Fruit fly (Drosophila melanogaster) whole organism, wandering third instar larva: Measurements from ENCODE around the gene CG34164.

Source experiments
- Abd-B ChIP-seq: fragments of >200 bp; optimal IDR thresholded peaks from 2 replicates; lab custom pipeline; 2017; ENCODE audit warnings: missing biosample characterization, missing genetic modification characterization
- CG32264 ChIP-seq: fragments of 200-800 bp; sonication (Bioruptor generic); optimal IDR thresholded peaks from 2 replicates; lab custom pipeline; 2016; ENCODE audit warnings: missing biosample characterization, missing genetic modification characterization
- CG9705 ChIP-seq: fragments of 200-800 bp; sonication (Bioruptor generic); optimal IDR thresholded peaks from 2 replicates; lab custom pipeline; 2018; ENCODE audit warnings: missing biosample characterization, mild to moderate bottlenecking, missing genetic modification characterization
- CrebA ChIP-seq: fragments of 200-800 bp; sonication (Bioruptor generic); optimal IDR thresholded peaks from 2 replicates; lab custom pipeline; 2016; ENCODE audit warnings: missing biosample characterization, mild to moderate bottlenecking, missing genetic modification characterization, borderline replicate concordance
- Dfd ChIP-seq: fragments of >200 bp; optimal IDR thresholded peaks from 2 replicates; lab custom pipeline; 2017; ENCODE audit warnings: missing biosample characterization, missing genetic modification characterization
- Dif ChIP-seq: fragments of 200-275, 200-300 bp; sonication (Bioruptor generic); optimal IDR thresholded peaks from 2 replicates; lab custom pipeline; 2018; ENCODE audit warnings: missing biosample characterization, missing genetic modification characterization; ENCODE audit not compliant: partially characterized antibody
- GATAd ChIP-seq: sonication (Bioruptor generic); optimal IDR thresholded peaks from 2 replicates; lab custom pipeline; 2016; ENCODE audit warnings: missing biosample characterization, missing genetic modification characterization
- HLH106 ChIP-seq: fragments of 200-800 bp; optimal IDR thresholded peaks from 3 replicates; lab custom pipeline; 2019; ENCODE audit warnings: missing biosample characterization, mild to moderate bottlenecking, missing genetic modification characterization, moderate library complexity
- Hnf4 ChIP-seq: fragments of 200-800 bp; sonication (Bioruptor generic); optimal IDR thresholded peaks from 2 replicates; lab custom pipeline; 2016; ENCODE audit warnings: missing biosample characterization, mild to moderate bottlenecking, missing genetic modification characterization
- Hr78 ChIP-seq: fragments of >200 bp; optimal IDR thresholded peaks from 2 replicates; lab custom pipeline; 2017; ENCODE audit warnings: missing biosample characterization, missing genetic modification characterization
- Hr83 ChIP-seq: fragments of 200-300 bp; sonication (Bioruptor generic); optimal IDR thresholded peaks from 2 replicates; lab custom pipeline; 2016; ENCODE audit warnings: missing biosample characterization, mild to moderate bottlenecking, missing genetic modification characterization, moderate library complexity; ENCODE audit not compliant: poor library complexity, severe bottlenecking
- Jra ChIP-seq: sonication (Bioruptor generic); optimal IDR thresholded peaks from 2 replicates; lab custom pipeline; 2016; ENCODE audit warnings: missing biosample characterization, missing genetic modification characterization
- Mio ChIP-seq: sonication (Bioruptor generic); optimal IDR thresholded peaks from 2 replicates; lab custom pipeline; 2016; ENCODE audit warnings: missing biosample characterization, missing genetic modification characterization
- Myc ChIP-seq: fragments of >200 bp; optimal IDR thresholded peaks from 2 replicates; lab custom pipeline; 2017
- N ChIP-seq: fragments of >200 bp; optimal IDR thresholded peaks from 2 replicates; lab custom pipeline; 2018; ENCODE audit warnings: missing biosample characterization, missing external identifiers, missing genetic modification characterization
- OdsH ChIP-seq: fragments of 200-800 bp; sonication (Bioruptor generic); optimal IDR thresholded peaks from 2 replicates; lab custom pipeline; 2016; ENCODE audit warnings: missing biosample characterization, mild to moderate bottlenecking, missing genetic modification characterization
- Rel ChIP-seq, 2 experiments: fragments of 200-800 bp; sonication (Bioruptor generic) in 1 of 2; optimal IDR thresholded peaks; 2 replicates in 1 of 2; 3 replicates in 1 of 2; lab custom pipeline; 2016 to 2019; ENCODE audit warnings: mild to moderate bottlenecking in 2 of 2, missing biosample characterization in 2 of 2, missing genetic modification characterization in 2 of 2, moderate library complexity in 1 of 2
- Sp1 ChIP-seq: fragments of 200-800 bp; sonication (Bioruptor generic); optimal IDR thresholded peaks from 3 replicates; lab custom pipeline; 2019; ENCODE audit warnings: missing biosample characterization, mild to moderate bottlenecking, missing genetic modification characterization, moderate library complexity
- Vsx2 ChIP-seq: fragments of 200-300, 225-300 bp; sonication (Bioruptor generic); optimal IDR thresholded peaks from 2 replicates; lab custom pipeline; 2018; ENCODE audit warnings: missing biosample characterization, missing genetic modification characterization; ENCODE audit not compliant: partially characterized antibody
- br ChIP-seq: fragments of 200-800 bp; sonication (Bioruptor generic); optimal IDR thresholded peaks from 2 replicates; lab custom pipeline; 2016; ENCODE audit warnings: missing biosample characterization, missing genetic modification characterization
- brk ChIP-seq: fragments of 200-800 bp; sonication (Bioruptor generic); optimal IDR thresholded peaks from 2 replicates; lab custom pipeline; 2016; ENCODE audit warnings: missing biosample characterization, mild to moderate bottlenecking, missing genetic modification characterization
- dl ChIP-seq, 2 experiments: fragments of 175-275, 200-275 bp in 1 of 2; fragments of 200-275 bp in 1 of 2; sonication (Bioruptor generic); optimal IDR thresholded peaks; lab custom pipeline; 2018; ENCODE audit warnings: mild to moderate bottlenecking in 2 of 2, missing biosample characterization in 2 of 2, missing genetic modification characterization in 2 of 2, moderate library complexity in 2 of 2; ENCODE audit not compliant: partially characterized antibody in 2 of 2, insufficient read depth in 1 of 2
- dmrt93B ChIP-seq: fragments of 200-800 bp; sonication (Bioruptor generic); optimal IDR thresholded peaks from 2 replicates; lab custom pipeline; 2018; ENCODE audit warnings: missing biosample characterization, mild to moderate bottlenecking, missing genetic modification characterization
- dsf ChIP-seq: sonication (Bioruptor generic); optimal IDR thresholded peaks from 2 replicates; lab custom pipeline; 2016; ENCODE audit warnings: missing biosample characterization, missing genetic modification characterization, borderline replicate concordance
- ey ChIP-seq: fragments of 200-800 bp; sonication (Bioruptor generic); optimal IDR thresholded peaks from 2 replicates; lab custom pipeline; 2016; ENCODE audit warnings: missing biosample characterization, missing genetic modification characterization
- foxo ChIP-seq, 2 experiments: fragments of 200-800 bp; sonication (Bioruptor generic); optimal IDR thresholded peaks; 2 replicates in 1 of 2; 3 replicates in 1 of 2; lab custom pipeline; 2016 to 2017; ENCODE audit warnings: missing biosample characterization in 2 of 2, missing genetic modification characterization in 2 of 2
- fru ChIP-seq: fragments of 200-800 bp; sonication (Bioruptor generic); optimal IDR thresholded peaks from 3 replicates; lab custom pipeline; 2016; ENCODE audit warnings: missing biosample characterization, mild to moderate bottlenecking, missing genetic modification characterization
- h ChIP-seq: fragments of 200-800 bp; sonication (Bioruptor generic); optimal IDR thresholded peaks from 3 replicates; lab custom pipeline; 2016; ENCODE audit warnings: missing biosample characterization, mild to moderate bottlenecking, missing genetic modification characterization
- jim ChIP-seq: fragments of 175-275, 200-325 bp; sonication (Bioruptor generic); optimal IDR thresholded peaks from 2 replicates; lab custom pipeline; 2016; ENCODE audit warnings: missing biosample characterization, mild to moderate bottlenecking, missing genetic modification characterization
- lola ChIP-seq: fragments of >200 bp; optimal IDR thresholded peaks from 2 replicates; lab custom pipeline; 2017; ENCODE audit warnings: missing biosample characterization, missing genetic modification characterization
- pan ChIP-seq: fragments of >200 bp; optimal IDR thresholded peaks from 2 replicates; lab custom pipeline; 2017
- psq ChIP-seq: fragments of 200-800 bp; sonication (Bioruptor generic); optimal IDR thresholded peaks from 3 replicates; lab custom pipeline; 2017; ENCODE audit warnings: missing biosample characterization, mild to moderate bottlenecking, missing genetic modification characterization, moderate library complexity
- rgr ChIP-seq: fragments of 200-800 bp; sonication (Bioruptor generic); optimal IDR thresholded peaks from 3 replicates; lab custom pipeline; 2016; ENCODE audit warnings: missing biosample characterization, mild to moderate bottlenecking, missing genetic modification characterization
- sage ChIP-seq: fragments of 200-800 bp; sonication (Bioruptor generic); optimal IDR thresholded peaks from 2 replicates; lab custom pipeline; 2016; ENCODE audit warnings: missing biosample characterization, mild to moderate bottlenecking, missing genetic modification characterization
- sv ChIP-seq: fragments of 200-800 bp; sonication (Bioruptor generic); optimal IDR thresholded peaks from 3 replicates; lab custom pipeline; 2016; ENCODE audit warnings: missing biosample characterization, missing genetic modification characterization
- tai ChIP-seq: sonication (Bioruptor generic); optimal IDR thresholded peaks from 2 replicates; lab custom pipeline; 2016; ENCODE audit warnings: missing biosample characterization, missing genetic modification characterization
- usp ChIP-seq: fragments of >200 bp; optimal IDR thresholded peaks from 2 replicates; lab custom pipeline; 2017; ENCODE audit warnings: missing biosample characterization, missing genetic modification characterization
- woc ChIP-seq: sonication (Bioruptor generic); optimal IDR thresholded peaks from 2 replicates; lab custom pipeline; 2016; ENCODE audit warnings: missing biosample characterization, mild to moderate bottlenecking, missing genetic modification characterization

CG34164 gene

dm6 chr2L:12013243-12013642, 42.9 kb upstream of the CG34164 start (continued):
- TF ChIP-seq Dfd (no peak), h (GFP tag; lab: Kevin White, UChicago) (peak; percentile 43), br (GFP tag; lab: Kevin White, UChicago) (no peak), Hr83 (peak; percentile 55)
- TF ChIP-seq, all 38 proteins: peak for 9

dm6 chr2L:12013741-12014393, 42.3 kb upstream of the CG34164 start:
- TF ChIP-seq usp (GFP tag; lab: Kevin White, UChicago) (no peak), GATAd (GFP tag; lab: Kevin White, UChicago) (no peak), Abd-B (no peak), pan (lab: Kevin White, UChicago) (no peak), Mio (GFP tag; lab: Kevin White, UChicago) (no peak), Sp1 (GFP tag; lab: Kevin White, UChicago) (peak; percentile 6), rgr (GFP tag; lab: Kevin White, UChicago) (no peak), tai (GFP tag; lab: Kevin White, UChicago) (no peak), CrebA (GFP tag; lab: Kevin White, UChicago) (no peak), OdsH (GFP tag; lab: Kevin White, UChicago) (peak; percentile 1), foxo (GFP tag; optimal IDR thresholded peaks at IDR 0.05; lab: Kevin White, UChicago) (peak in 1 of 2 experiments; percentile 9), Rel (GFP tag; optimal IDR thresholded peaks at IDR 0.05; lab: Kevin White, UChicago) (no peak), Rel (tag; optimal IDR thresholded peaks at IDR 0.05; lab: Kevin White, UChicago) (peak; percentile 90), Jra (no peak), h (GFP tag; lab: Kevin White, UChicago) (peak; percentile 24), sv (GFP tag; lab: Kevin White, UChicago) (no peak), lola (GFP tag; lab: Kevin White, UChicago) (no peak), Hr78 (no peak), Vsx2 (no peak), brk (no peak), dl (GFP tag; optimal IDR thresholded peaks at IDR 0.05; lab: Kevin White, UChicago; ENCODE audit: insufficient read depth in 1 of 2, partially characterized antibody in 2 of 2) (peak; percentile 27 to 31), Dfd (no peak), Hr83 (no peak), HLH106 (tag; lab: Kevin White, UChicago) (peak; percentile 31), N (GFP tag; lab: Kevin White, UChicago) (no peak), fru (GFP tag; lab: Kevin White, UChicago) (peak; percentile 11), sage (GFP tag; lab: Kevin White, UChicago) (no peak), Hnf4 (peak; percentile 78), psq (GFP tag; lab: Kevin White, UChicago) (peak; percentile 83), dsf (no peak), CG9705 (no peak), dmrt93B (no peak), jim (no peak), woc (GFP tag; lab: Kevin White, UChicago) (peak; percentile 4), Myc (lab: Kevin White, UChicago) (no peak), br (GFP tag; lab: Kevin White, UChicago) (no peak), ey (GFP tag; lab: Kevin White, UChicago) (no peak), Dif (no peak), CG32264 (GFP tag; lab: Kevin White, UChicago) (no peak)
- TF ChIP-seq, all 38 proteins: peak for 11

- TF ChIP-seq Hr78 (no peak), dl (GFP tag; optimal IDR thresholded peaks at IDR 0.05; lab: Kevin White, UChicago; ENCODE audit: insufficient read depth in 1 of 2, partially characterized antibody in 2 of 2) (no peak), Rel (GFP tag; optimal IDR thresholded peaks at IDR 0.05; lab: Kevin White, UChicago) (no peak), Rel (tag; optimal IDR thresholded peaks at IDR 0.05; lab: Kevin White, UChicago) (peak; percentile 26)
These were observed 35.4 kb upstream of the CG34164 start, which contains the start of gene Wdr81 for dm6 chr2L:12020735-12021134. TSS of gene Wdr81 (minus strand) at chr2L:12020960.
